Worm (Caenorhabditis elegans) whole organism, L4 larva: Measurements from ENCODE around the gene srlf-31.

ENCODE experiments used
- D1046.2 ChIP-seq: fragments of 200-800 bp; sonication (Bioruptor generic); IDR thresholded peaks from 2 replicates; pipeline ENCODE4 v1.3.6; 2022; ENCODE audit warnings: missing genetic modification characterization, missing compliant biosample characterization
- F37D6.2 ChIP-seq: sonication (generic microtip); optimal IDR thresholded peaks from 2 replicates; lab custom pipeline; 2016; ENCODE audit warnings: mild to moderate bottlenecking, missing genetic modification characterization, missing compliant biosample characterization
- T20F7.1 ChIP-seq: fragments of 200-800 bp; sonication (Bioruptor generic); optimal IDR thresholded peaks from 2 replicates; lab custom pipeline; 2018; ENCODE audit warnings: mild to moderate bottlenecking, missing genetic modification characterization, missing compliant biosample characterization
- ZK337.2 ChIP-seq: fragments of 200-800 bp; sonication (Bioruptor generic); IDR thresholded peaks from 2 replicates; pipeline ENCODE4 v1.3.6; 2022; ENCODE audit warnings: missing genetic modification reagents, missing genetic modification characterization, missing compliant biosample characterization
- aha-1 ChIP-seq: fragments of 150-350 bp; peaks from one replicate; lab custom pipeline; 2014; ENCODE audit warnings: missing biosample characterization, missing genetic modification characterization
- ama-1 ChIP-seq: fragments of 150-350 bp; optimal IDR thresholded peaks from 2 replicates; lab custom pipeline; 2014; ENCODE audit warnings: inconsistent platforms, mixed read lengths
- arid-1 ChIP-seq: fragments of 200-800 bp; sonication (Bioruptor generic); conservative IDR thresholded peaks from 2 replicates; pipeline ENCODE4 v1.3.6; 2022; ENCODE audit warnings: missing genetic modification reagents, missing genetic modification characterization, missing compliant biosample characterization
- ceh-28 ChIP-seq: fragments of 150-350 bp; optimal IDR thresholded peaks from 2 replicates; lab custom pipeline; 2014; ENCODE audit warnings: missing biosample characterization, missing genetic modification reagents, missing genetic modification characterization
- ceh-32 ChIP-seq: sonication (generic microtip); optimal IDR thresholded peaks from 2 replicates; lab custom pipeline; 2016; ENCODE audit warnings: mild to moderate bottlenecking, missing genetic modification characterization, missing compliant biosample characterization; ENCODE audit not compliant: poor library complexity
- cey-2 ChIP-seq: sonication (generic microtip); optimal IDR thresholded peaks from 3 replicates; lab custom pipeline; 2017; ENCODE audit warnings: missing genetic modification characterization, mild to moderate bottlenecking, missing compliant biosample characterization, antibody characterized with exemption, borderline replicate concordance; ENCODE audit not compliant: insufficient read depth
- dmd-8 ChIP-seq: fragments of 200-800 bp; sonication (Bioruptor generic); IDR thresholded peaks from 2 replicates; pipeline ENCODE4 v1.3.6; 2022; ENCODE audit warnings: missing genetic modification characterization, missing compliant biosample characterization
- dmd-9 ChIP-seq: fragments of 200-800 bp; sonication (Bioruptor generic); IDR thresholded peaks from 2 replicates; pipeline ENCODE4 v1.3.6; 2022; ENCODE audit warnings: missing genetic modification reagents, missing genetic modification characterization, missing compliant biosample characterization
- dpl-1 ChIP-seq: fragments of 150-350 bp; optimal IDR thresholded peaks from 2 replicates; lab custom pipeline; 2014; ENCODE audit warnings: missing biosample characterization, missing genetic modification reagents, missing genetic modification characterization
- duxl-1 ChIP-seq: sonication (generic microtip); optimal IDR thresholded peaks from 2 replicates; lab custom pipeline; 2016; ENCODE audit warnings: mild to moderate bottlenecking, missing genetic modification characterization, moderate library complexity, missing compliant biosample characterization; ENCODE audit not compliant: poor library complexity
- egl-43 ChIP-seq: fragments of 200-800 bp; sonication (Bioruptor generic); IDR thresholded peaks from 2 replicates; pipeline ENCODE4 v1.3.6; 2022; ENCODE audit warnings: missing genetic modification reagents, missing genetic modification characterization, missing compliant biosample characterization
- fkh-10 ChIP-seq: fragments of 150-350 bp; optimal IDR thresholded peaks from 2 replicates; lab custom pipeline; 2014; ENCODE audit warnings: missing biosample characterization, missing genetic modification reagents, missing genetic modification characterization
- fos-1 ChIP-seq: fragments of 150-350 bp; optimal IDR thresholded peaks from 2 replicates; lab custom pipeline; 2014; ENCODE audit warnings: missing biosample characterization, missing genetic modification characterization
- gei-8 ChIP-seq: fragments of 200-800 bp; sonication (Bioruptor generic); optimal IDR thresholded peaks from 2 replicates; lab custom pipeline; 2018; ENCODE audit warnings: mild to moderate bottlenecking, missing genetic modification characterization, missing compliant biosample characterization
- hlh-11 ChIP-seq: fragments of 200-800 bp; sonication (Bioruptor generic); optimal IDR thresholded peaks from 2 replicates; lab custom pipeline; 2018; ENCODE audit warnings: mild to moderate bottlenecking, missing genetic modification characterization, missing compliant biosample characterization
- hlh-30 ChIP-seq: sonication (generic microtip); optimal IDR thresholded peaks from 2 replicates; lab custom pipeline; 2017; ENCODE audit warnings: antibody characterized with exemption, mild to moderate bottlenecking, missing genetic modification characterization, missing compliant biosample characterization; ENCODE audit not compliant: insufficient read depth
- jun-1 ChIP-seq: fragments of 150-350 bp; optimal IDR thresholded peaks from 2 replicates; lab custom pipeline; 2014; ENCODE audit warnings: missing biosample characterization, missing genetic modification reagents, missing genetic modification characterization
- lin-13 ChIP-seq: fragments of 150-350 bp; optimal IDR thresholded peaks from 2 replicates; lab custom pipeline; 2014; ENCODE audit warnings: missing biosample characterization, missing genetic modification reagents, missing genetic modification characterization
- lin-39 ChIP-seq: fragments of 150-350 bp; optimal IDR thresholded peaks from 2 replicates; lab custom pipeline; 2014; ENCODE audit warnings: missing biosample characterization, missing genetic modification reagents, missing genetic modification characterization
- lir-3 ChIP-seq: sonication (generic microtip); optimal IDR thresholded peaks from 2 replicates; lab custom pipeline; 2016; ENCODE audit warnings: mild to moderate bottlenecking, missing genetic modification characterization, missing compliant biosample characterization
- lsy-2 ChIP-seq, 2 experiments: fragments of 150-350 bp in 1 of 2; sonication (generic microtip) in 1 of 2; optimal IDR thresholded peaks; 2 replicates each; lab custom pipeline; 2014 to 2017; ENCODE audit warnings: missing biosample characterization in 2 of 2, missing genetic modification characterization in 2 of 2
- madf-9 ChIP-seq: fragments of 200-800 bp; sonication (Bioruptor generic); conservative IDR thresholded peaks from 2 replicates; pipeline ENCODE4 v1.3.6; 2022; ENCODE audit warnings: missing genetic modification reagents, missing genetic modification characterization, missing compliant biosample characterization
- mdl-1 ChIP-seq, 2 experiments: fragments of 150-350 bp in 1 of 2; sonication (generic microtip) in 1 of 2; optimal IDR thresholded peaks; 2 replicates each; lab custom pipeline; 2014 to 2017; ENCODE audit warnings: missing biosample characterization in 2 of 2, missing genetic modification characterization in 2 of 2
- mxl-2 ChIP-seq: fragments of 200-800 bp; sonication (Bioruptor generic); conservative IDR thresholded peaks from 2 replicates; pipeline ENCODE4 v1.3.6; 2022; ENCODE audit warnings: missing genetic modification reagents, missing genetic modification characterization, missing compliant biosample characterization
- mxl-3 ChIP-seq: fragments of 200-800 bp; sonication (Bioruptor generic); optimal IDR thresholded peaks from 2 replicates; lab custom pipeline; 2018; ENCODE audit warnings: mild to moderate bottlenecking, missing genetic modification characterization, missing compliant biosample characterization
- nhr-10 ChIP-seq: fragments of 150-350 bp; optimal IDR thresholded peaks from 2 replicates; lab custom pipeline; 2014; ENCODE audit warnings: missing biosample characterization, missing genetic modification characterization
- nhr-111 ChIP-seq: fragments of 200-800 bp; sonication (Bioruptor generic); optimal IDR thresholded peaks from 2 replicates; lab custom pipeline; 2018; ENCODE audit warnings: mild to moderate bottlenecking, missing genetic modification characterization, missing compliant biosample characterization
- nhr-25 ChIP-seq: sonication (generic microtip); optimal IDR thresholded peaks from 2 replicates; lab custom pipeline; 2017; ENCODE audit warnings: missing genetic modification characterization, mild to moderate bottlenecking, missing compliant biosample characterization, antibody characterized with exemption, moderate library complexity, borderline replicate concordance; ENCODE audit not compliant: insufficient read depth
- nhr-28 ChIP-seq: fragments of 150-350 bp; optimal IDR thresholded peaks from 2 replicates; lab custom pipeline; 2014; ENCODE audit warnings: missing biosample characterization, missing genetic modification characterization
- nhr-42 ChIP-seq: fragments of 200-800 bp; sonication (Bioruptor generic); IDR thresholded peaks from 2 replicates; pipeline ENCODE4 v1.3.6; 2022; ENCODE audit warnings: missing genetic modification characterization, missing compliant biosample characterization
- nhr-48 ChIP-seq: sonication (generic microtip); optimal IDR thresholded peaks from 2 replicates; lab custom pipeline; 2016; ENCODE audit warnings: mild to moderate bottlenecking, missing genetic modification characterization, missing compliant biosample characterization
- nhr-6 ChIP-seq: fragments of 150-350 bp; optimal IDR thresholded peaks from 2 replicates; lab custom pipeline; 2014; ENCODE audit warnings: missing biosample characterization, missing genetic modification characterization
- nhr-76 ChIP-seq: fragments of 150-350 bp; optimal IDR thresholded peaks from 2 replicates; lab custom pipeline; 2014; ENCODE audit warnings: missing biosample characterization, missing genetic modification characterization
- nhr-77 ChIP-seq: fragments of 150-350 bp; optimal IDR thresholded peaks from 2 replicates; lab custom pipeline; 2014; ENCODE audit warnings: missing biosample characterization, missing genetic modification characterization
- rbr-2 ChIP-seq: sonication (generic microtip); optimal IDR thresholded peaks from 2 replicates; lab custom pipeline; 2016; ENCODE audit warnings: missing genotype, missing genetic modification characterization, missing compliant biosample characterization
- saeg-2 ChIP-seq: fragments of 200-800 bp; sonication (Bioruptor generic); IDR thresholded peaks from 2 replicates; pipeline ENCODE4 v1.3.6; 2022; ENCODE audit warnings: missing genetic modification reagents, missing genetic modification characterization, missing compliant biosample characterization
- sdz-12 ChIP-seq: fragments of 200-800 bp; sonication (Bioruptor generic); optimal IDR thresholded peaks from 2 replicates; lab custom pipeline; 2018; ENCODE audit warnings: mild to moderate bottlenecking, missing genetic modification characterization, missing compliant biosample characterization
- set-16 ChIP-seq: fragments of 200-800 bp; sonication (Bioruptor generic); IDR thresholded peaks from 2 replicates; pipeline ENCODE4 v1.3.6; 2022; ENCODE audit warnings: missing genetic modification reagents, missing genetic modification characterization, missing compliant biosample characterization
- snpc-4 ChIP-seq: fragments of 150-350 bp; optimal IDR thresholded peaks from 2 replicates; lab custom pipeline; 2014; ENCODE audit warnings: missing biosample characterization, missing genetic modification characterization
- spr-1 ChIP-seq: sonication (generic microtip); optimal IDR thresholded peaks from 2 replicates; lab custom pipeline; 2016; ENCODE audit warnings: mild to moderate bottlenecking, missing genetic modification characterization, missing compliant biosample characterization
- tag-97 ChIP-seq: fragments of 200-800 bp; sonication (Bioruptor generic); IDR thresholded peaks from 2 replicates; pipeline ENCODE4 v1.3.6; 2022; ENCODE audit warnings: missing genetic modification characterization, missing compliant biosample characterization
- tra-1 ChIP-seq: fragments of 200-800 bp; sonication (Bioruptor generic); IDR thresholded peaks from 2 replicates; pipeline ENCODE4 v1.3.6; 2022; ENCODE audit warnings: missing genetic modification reagents, missing genetic modification characterization, missing compliant biosample characterization
- unc-62 ChIP-seq, 3 experiments: fragments of 150-350 bp in 1 of 3; sonication (generic microtip); optimal IDR thresholded peaks in 2 of 3; peaks in 1 of 3; 1 replicate in 1 of 3; 2 replicates in 2 of 3; lab custom pipeline; 2014 to 2017; ENCODE audit warnings: missing biosample characterization in 3 of 3, missing genetic modification characterization in 3 of 3, missing genetic modification reagents in 3 of 3, missing genotype in 1 of 3
- zag-1 ChIP-seq: fragments of 150-350 bp; optimal IDR thresholded peaks from 2 replicates; lab custom pipeline; 2014; ENCODE audit warnings: missing biosample characterization, missing genetic modification characterization
- zfp-2 ChIP-seq: sonication (generic microtip); optimal IDR thresholded peaks from 2 replicates; lab custom pipeline; 2016; ENCODE audit warnings: mild to moderate bottlenecking, missing genetic modification characterization, missing compliant biosample characterization
- zfp-3 ChIP-seq: fragments of 200-800 bp; sonication (Bioruptor generic); conservative IDR thresholded peaks from 2 replicates; pipeline ENCODE4 v1.3.6; 2022; ENCODE audit warnings: missing genetic modification reagents, missing genetic modification characterization, missing compliant biosample characterization
- zip-2 ChIP-seq: fragments of 150-350 bp; optimal IDR thresholded peaks from 2 replicates; lab custom pipeline; 2014; ENCODE audit warnings: missing biosample characterization, missing genetic modification characterization

Gene srlf-31

DNA sequence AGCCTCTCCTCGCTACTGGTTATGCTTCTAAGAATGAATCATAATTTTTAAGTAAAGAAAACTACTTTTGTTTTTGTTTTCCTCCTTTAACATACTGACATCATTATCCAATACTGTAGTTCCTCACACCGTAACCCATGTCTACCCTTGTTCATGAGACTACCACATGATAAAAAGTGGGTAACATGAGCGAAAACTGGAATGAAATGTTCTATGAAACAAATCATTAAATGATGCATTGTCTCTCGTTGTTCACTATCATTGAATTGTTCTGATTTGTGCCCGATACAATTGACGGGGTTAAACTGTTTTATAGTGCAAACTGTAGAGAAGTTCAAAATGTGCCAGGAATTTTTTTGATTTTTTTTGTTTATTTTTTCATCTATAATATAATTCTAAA lies 25.3 kb downstream of the srlf-31 start (continued):
- TF ChIP-seq D1046.2 (GFP tag; lab: Robert Waterston, UW) (no peak), saeg-2 (GFP tag; lab: Robert Waterston, UW) (no peak), T20F7.1 (no peak), fos-1 (tag; lab: Kevin White, UChicago) (no peak), lir-3 (tag; lab: Kevin White, UChicago) (no peak), snpc-4 (tag; lab: Kevin White, UChicago) (no peak), egl-43 (GFP tag; lab: Robert Waterston, UW) (no peak), nhr-25 (tag; lab: Kevin White, UChicago) (no peak), nhr-28 (tag; lab: Kevin White, UChicago) (peak; percentile 87), dmd-8 (GFP tag; lab: Robert Waterston, UW) (no peak), rbr-2 (tag; lab: Kevin White, UChicago) (no peak), zip-2 (tag; lab: Kevin White, UChicago) (no peak), tag-97 (no peak), mxl-2 (GFP tag; lab: Robert Waterston, UW) (no peak), aha-1 (peak; percentile 91), zfp-2 (no peak), F37D6.2 (no peak), duxl-1 (no peak), cey-2 (tag; lab: Kevin White, UChicago) (peak; percentile 8), nhr-42 (GFP tag; lab: Robert Waterston, UW) (no peak), nhr-10 (no peak), unc-62 (GFP tag; optimal IDR thresholded peaks at IDR 0.05 in 1 of 2; lab: Kevin White, UChicago) (peak in 1 of 2 experiments; percentile 85), unc-62 (tag; optimal IDR thresholded peaks at IDR 0.05; lab: Kevin White, UChicago) (no peak), arid-1 (GFP tag; lab: Robert Waterston, UW) (no peak), dmd-9 (GFP tag; lab: Robert Waterston, UW) (no peak), lsy-2 (tag; optimal IDR thresholded peaks at IDR 0.05; lab: Kevin White, UChicago) (peak in 1 of 2 experiments; percentile 67), tra-1 (GFP tag; lab: Robert Waterston, UW) (no peak), mdl-1 (tag; optimal IDR thresholded peaks at IDR 0.05; lab: Kevin White, UChicago) (peak in 1 of 2 experiments; percentile 44), zfp-3 (GFP tag; lab: Robert Waterston, UW) (no peak), set-16 (GFP tag; lab: Robert Waterston, UW) (no peak), dpl-1 (GFP tag; lab: Kevin White, UChicago) (no peak), jun-1 (tag; lab: Kevin White, UChicago) (no peak), gei-8 (no peak), ceh-28 (tag; lab: Kevin White, UChicago) (no peak), spr-1 (tag; lab: Kevin White, UChicago) (no peak), nhr-6 (no peak), fkh-10 (GFP tag; lab: Kevin White, UChicago) (no peak), mxl-3 (GFP tag; lab: Kevin White, UChicago) (peak; percentile 41), nhr-111 (GFP tag; lab: Kevin White, UChicago) (no peak), lin-13 (no peak), nhr-76 (tag; lab: Kevin White, UChicago) (no peak), ama-1 (lab: Kevin White, UChicago) (no peak), zag-1 (no peak), madf-9 (GFP tag; lab: Robert Waterston, UW) (no peak), ZK337.2 (GFP tag; lab: Robert Waterston, UW) (no peak), ceh-32 (tag; lab: Kevin White, UChicago) (no peak), nhr-48 (peak; percentile 70), hlh-30 (tag; lab: Kevin White, UChicago) (peak; percentile 85), hlh-11 (tag; lab: Kevin White, UChicago) (peak; percentile 53), sdz-12 (no peak), nhr-77 (tag; lab: Kevin White, UChicago) (no peak), lin-39 (tag; lab: Kevin White, UChicago) (no peak)
